Worm (Caenorhabditis elegans) whole organism, L4 larva: ENCODE results near the gene srg-34.

Source experiments
- ctbp-1 ChIP-seq: fragments of 200-800 bp; sonication (Bioruptor generic); IDR thresholded peaks from 2 replicates; pipeline ENCODE4 v1.3.6; 2022; ENCODE audit warnings: missing genetic modification reagents, missing genetic modification characterization, missing compliant biosample characterization
- dmd-6 ChIP-seq: fragments of 200-800 bp; sonication (Bioruptor generic); IDR thresholded peaks from 2 replicates; pipeline ENCODE4 v1.3.6; 2022; ENCODE audit warnings: missing genetic modification reagents, missing genetic modification characterization, missing compliant biosample characterization
- gei-8 ChIP-seq: fragments of 200-800 bp; sonication (Bioruptor generic); optimal IDR thresholded peaks from 2 replicates; lab custom pipeline; 2018; ENCODE audit warnings: mild to moderate bottlenecking, missing genetic modification characterization, missing compliant biosample characterization
- hmg-1.1 ChIP-seq: fragments of 200-800 bp; sonication (Bioruptor generic); IDR thresholded peaks from 2 replicates; pipeline ENCODE4 v1.3.6; 2022; ENCODE audit warnings: missing genetic modification reagents, missing genetic modification characterization, missing compliant biosample characterization
- pqm-1 ChIP-seq: sonication (generic microtip); optimal IDR thresholded peaks from 2 replicates; lab custom pipeline; 2017; ENCODE audit warnings: missing biosample characterization, missing genetic modification characterization

ce11 chrV:18573199-18573598 is 8.5 kb upstream of the srg-34 start:
- no peak for TF ChIP-seq pqm-1 (tag; lab: Kevin White, UChicago)
- TF ChIP-seq dmd-6 = peak; percentile 19; the same call in 1 of the 2 replicates
- no peak for TF ChIP-seq hmg-1.1 (GFP tag; lab: Robert Waterston, UW)
- 0 out of 2 replicates have a peak, but pooled peaks have one; percentile 47 for TF ChIP-seq ctbp-1 (GFP tag; lab: Robert Waterston, UW)
- peak; percentile 61 for TF ChIP-seq gei-8 (GFP tag; lab: Kevin White, UChicago)
